Fruit fly (Drosophila melanogaster) whole organism, prepupa: ENCODE results near the gene unk.
A peak's percentile ranks its signal among the peaks of the same experiment; 100 is the strongest.

Source experiments
- Blimp-1 ChIP-seq: fragments of 200-800 bp; sonication (Bioruptor generic); optimal IDR thresholded peaks from 3 replicates; lab custom pipeline; 2017; ENCODE audit warnings: missing biosample characterization, missing genetic modification characterization, mild to moderate bottlenecking, moderate library complexity, missing genetic modification reagents
- CG10631 ChIP-seq: fragments of 200-800 bp; sonication (Bioruptor generic); optimal IDR thresholded peaks from 2 replicates; lab custom pipeline; 2016; ENCODE audit warnings: missing biosample characterization, missing genetic modification characterization
- CG11294 ChIP-seq: fragments of 200-800 bp; sonication (Bioruptor generic); IDR thresholded peaks from 2 replicates; pipeline ENCODE4 v1.3.6; 2022; ENCODE audit warnings: missing biosample characterization, missing genetic modification characterization
- CG15336 ChIP-seq: fragments of 200-800 bp; sonication (Bioruptor generic); IDR thresholded peaks from 2 replicates; pipeline ENCODE4 v1.3.6; 2022; ENCODE audit warnings: missing biosample characterization, missing genetic modification characterization
- CG1621 ChIP-seq: fragments of 200-800 bp; sonication (Bioruptor generic); optimal IDR thresholded peaks from 3 replicates; lab custom pipeline; 2018; ENCODE audit warnings: missing biosample characterization, mild to moderate bottlenecking, missing genetic modification characterization
- CG16779 ChIP-seq: fragments of 200-800 bp; sonication (Bioruptor generic); optimal IDR thresholded peaks from 3 replicates; lab custom pipeline; 2017; ENCODE audit warnings: missing biosample characterization, mild to moderate bottlenecking, missing genetic modification characterization
- CG3032 ChIP-seq: fragments of 200-800 bp; optimal IDR thresholded peaks from 2 replicates; lab custom pipeline; 2019; ENCODE audit warnings: missing biosample characterization, mild to moderate bottlenecking, missing genetic modification characterization, moderate library complexity
- CG32006 ChIP-seq: fragments of 200-800 bp; sonication (Bioruptor generic); optimal IDR thresholded peaks from 3 replicates; lab custom pipeline; 2017; ENCODE audit warnings: missing biosample characterization, mild to moderate bottlenecking, missing genetic modification characterization
- CG34406 ChIP-seq: fragments of 200-800 bp; sonication (Bioruptor generic); optimal IDR thresholded peaks from 3 replicates; lab custom pipeline; 2016; ENCODE audit warnings: missing biosample characterization, missing genetic modification characterization
- CG6163 ChIP-seq: fragments of 200-800 bp; sonication (Bioruptor generic); IDR thresholded peaks from 3 replicates; pipeline ENCODE4 v1.3.6; 2022; ENCODE audit warnings: missing biosample characterization, missing genetic modification characterization
- CG6276 ChIP-seq: fragments of 200-800 bp; sonication (Bioruptor generic); optimal IDR thresholded peaks from 2 replicates; lab custom pipeline; 2017; ENCODE audit warnings: missing biosample characterization, mild to moderate bottlenecking, missing genetic modification characterization
- CG6792 ChIP-seq: fragments of 200-800 bp; sonication (Bioruptor generic); optimal IDR thresholded peaks from 3 replicates; lab custom pipeline; 2016; ENCODE audit warnings: missing biosample characterization, missing genetic modification characterization
- CG6808 ChIP-seq: fragments of 200-800 bp; sonication (Bioruptor generic); optimal IDR thresholded peaks from 3 replicates; lab custom pipeline; 2017; ENCODE audit warnings: missing biosample characterization, missing genetic modification characterization, mild to moderate bottlenecking, moderate library complexity, missing genetic modification reagents
- CG6854 ChIP-seq: fragments of 200-800 bp; sonication (Bioruptor generic); optimal IDR thresholded peaks from 2 replicates; lab custom pipeline; 2017; ENCODE audit warnings: missing biosample characterization, mild to moderate bottlenecking, missing genetic modification characterization
- CG7368 ChIP-seq: fragments of 200-800 bp; sonication (Bioruptor generic); optimal IDR thresholded peaks from 3 replicates; lab custom pipeline; 2016; ENCODE audit warnings: missing biosample characterization, missing genetic modification characterization
- CG8119 ChIP-seq: fragments of 200-800 bp; sonication (Bioruptor generic); IDR thresholded peaks from 3 replicates; pipeline ENCODE4 v1.3.6; 2022; ENCODE audit warnings: missing biosample characterization, missing genetic modification characterization
- CG8319 ChIP-seq: fragments of 200-800 bp; sonication (Bioruptor generic); optimal IDR thresholded peaks from 3 replicates; lab custom pipeline; 2016; ENCODE audit warnings: missing biosample characterization, missing genetic modification characterization
- CG9139 ChIP-seq: fragments of 200-800 bp; sonication (Bioruptor generic); optimal IDR thresholded peaks from 3 replicates; lab custom pipeline; 2017; ENCODE audit warnings: missing biosample characterization, mild to moderate bottlenecking, missing genetic modification characterization
- Eip75B ChIP-seq: fragments of 200-800 bp; sonication (Bioruptor generic); optimal IDR thresholded peaks from 3 replicates; lab custom pipeline; 2016; ENCODE audit warnings: missing biosample characterization, missing genetic modification characterization
- Eip78C ChIP-seq: fragments of 200-800 bp; sonication (Bioruptor generic); peaks from one replicate; lab custom pipeline; 2016; ENCODE audit warnings: missing biosample characterization, missing genetic modification characterization
- Eip93F ChIP-seq: fragments of 200-800 bp; sonication (Bioruptor generic); optimal IDR thresholded peaks from 2 replicates; lab custom pipeline; 2016; ENCODE audit warnings: missing biosample characterization, mild to moderate bottlenecking, missing genetic modification characterization
- Ets21C ChIP-seq: fragments of 200-800 bp; sonication (Bioruptor generic); optimal IDR thresholded peaks from 3 replicates; lab custom pipeline; 2016; ENCODE audit warnings: missing biosample characterization, missing genetic modification characterization
- Ets96B ChIP-seq: fragments of 200-800 bp; optimal IDR thresholded peaks from 2 replicates; lab custom pipeline; 2019; ENCODE audit warnings: missing biosample characterization, mild to moderate bottlenecking, missing genetic modification characterization, moderate library complexity
- Gug ChIP-seq: fragments of 200-800 bp; sonication (Bioruptor generic); IDR thresholded peaks from 2 replicates; pipeline ENCODE4 v1.3.6; 2022; ENCODE audit warnings: missing biosample characterization, missing genetic modification characterization
- Hr38 ChIP-seq: sonication (Bioruptor generic); optimal IDR thresholded peaks from 2 replicates; lab custom pipeline; 2016; ENCODE audit warnings: missing biosample characterization, missing genetic modification characterization
- Hr39 ChIP-seq: fragments of 200-800 bp; sonication (Bioruptor generic); optimal IDR thresholded peaks from 2 replicates; lab custom pipeline; 2016; ENCODE audit warnings: missing biosample characterization, missing genetic modification characterization
- Hr4 ChIP-seq: fragments of 200-800 bp; sonication (Bioruptor generic); optimal IDR thresholded peaks from 3 replicates; lab custom pipeline; 2016; ENCODE audit warnings: missing biosample characterization, missing genetic modification characterization
- Lpt ChIP-seq: fragments of 200-800 bp; sonication (Bioruptor generic); optimal IDR thresholded peaks from 3 replicates; lab custom pipeline; 2016; ENCODE audit warnings: missing biosample characterization, missing genetic modification characterization
- Met ChIP-seq: fragments of 200-800 bp; sonication (Bioruptor generic); optimal IDR thresholded peaks from 3 replicates; lab custom pipeline; 2016; ENCODE audit warnings: missing biosample characterization, missing genetic modification characterization
- OdsH ChIP-seq: fragments of 200-800 bp; sonication (Bioruptor generic); optimal IDR thresholded peaks from 3 replicates; lab custom pipeline; 2016; ENCODE audit warnings: missing biosample characterization, missing genetic modification characterization
- Smox ChIP-seq: fragments of 200-800 bp; sonication (Bioruptor generic); optimal IDR thresholded peaks from 3 replicates; lab custom pipeline; 2016; ENCODE audit warnings: missing biosample characterization, missing genetic modification characterization
- Sox102F ChIP-seq: fragments of 200-800 bp; sonication (Bioruptor generic); optimal IDR thresholded peaks from 2 replicates; lab custom pipeline; 2016; ENCODE audit warnings: missing biosample characterization, mild to moderate bottlenecking, missing genetic modification characterization
- Sox14 ChIP-seq: fragments of 200-800 bp; sonication (Bioruptor generic); optimal IDR thresholded peaks from 3 replicates; lab custom pipeline; 2016; ENCODE audit warnings: missing biosample characterization, missing genetic modification characterization
- Sox15 ChIP-seq: fragments of 200-800 bp; sonication (Bioruptor generic); optimal IDR thresholded peaks from 3 replicates; lab custom pipeline; 2016; ENCODE audit warnings: missing biosample characterization, missing genetic modification characterization
- achi ChIP-seq: fragments of 200-800 bp; sonication (Bioruptor generic); optimal IDR thresholded peaks from 3 replicates; lab custom pipeline; 2016; ENCODE audit warnings: missing biosample characterization, missing genetic modification characterization
- cyc ChIP-seq: fragments of 200-800 bp; sonication (Bioruptor generic); optimal IDR thresholded peaks from 3 replicates; lab custom pipeline; 2016; ENCODE audit warnings: missing biosample characterization, missing genetic modification characterization
- dsx ChIP-seq: fragments of 200-800 bp; optimal IDR thresholded peaks from 3 replicates; lab custom pipeline; 2019; ENCODE audit warnings: missing biosample characterization, mild to moderate bottlenecking, missing genetic modification characterization, moderate library complexity; ENCODE audit not compliant: poor library complexity, severe bottlenecking
- fd59A ChIP-seq: fragments of 200-800 bp; sonication (Bioruptor generic); optimal IDR thresholded peaks from 2 replicates; lab custom pipeline; 2017; ENCODE audit warnings: missing biosample characterization, mild to moderate bottlenecking, missing genetic modification characterization, missing genetic modification reagents
- fd85E ChIP-seq: fragments of 200-800 bp; sonication (Bioruptor generic); optimal IDR thresholded peaks from 3 replicates; lab custom pipeline; 2016; ENCODE audit warnings: missing biosample characterization, missing genetic modification characterization
- lz ChIP-seq: fragments of 200-800 bp; sonication (Bioruptor generic); optimal IDR thresholded peaks from 3 replicates; lab custom pipeline; 2016; ENCODE audit warnings: missing biosample characterization, missing genetic modification characterization
- net ChIP-seq: fragments of 200-800 bp; sonication (Bioruptor generic); optimal IDR thresholded peaks from 3 replicates; lab custom pipeline; 2016; ENCODE audit warnings: missing biosample characterization, missing genetic modification characterization
- pdm3 ChIP-seq: fragments of 200-800 bp; sonication (Bioruptor generic); optimal IDR thresholded peaks from 3 replicates; lab custom pipeline; 2016; ENCODE audit warnings: missing biosample characterization, missing genetic modification characterization
- salr ChIP-seq, 2 experiments: fragments of 200-800 bp; sonication (Bioruptor generic); optimal IDR thresholded peaks; 3 replicates each; lab custom pipeline; 2016 to 2018; ENCODE audit warnings: missing biosample characterization in 2 of 2, missing genetic modification characterization in 2 of 2, mild to moderate bottlenecking in 1 of 2
- spab ChIP-seq: fragments of 200-800 bp; sonication (Bioruptor generic); optimal IDR thresholded peaks from 2 replicates; lab custom pipeline; 2017; ENCODE audit warnings: missing biosample characterization, mild to moderate bottlenecking, missing genetic modification characterization, missing genetic modification reagents
- svp ChIP-seq: fragments of 200-800 bp; sonication (Bioruptor generic); peaks from one replicate; lab custom pipeline; 2016; ENCODE audit warnings: missing biosample characterization, missing genetic modification characterization
- vri ChIP-seq: fragments of 200-800 bp; sonication (Bioruptor generic); optimal IDR thresholded peaks from 3 replicates; lab custom pipeline; 2016; ENCODE audit warnings: missing biosample characterization, mild to moderate bottlenecking, missing genetic modification characterization

unk gene

DNA sequence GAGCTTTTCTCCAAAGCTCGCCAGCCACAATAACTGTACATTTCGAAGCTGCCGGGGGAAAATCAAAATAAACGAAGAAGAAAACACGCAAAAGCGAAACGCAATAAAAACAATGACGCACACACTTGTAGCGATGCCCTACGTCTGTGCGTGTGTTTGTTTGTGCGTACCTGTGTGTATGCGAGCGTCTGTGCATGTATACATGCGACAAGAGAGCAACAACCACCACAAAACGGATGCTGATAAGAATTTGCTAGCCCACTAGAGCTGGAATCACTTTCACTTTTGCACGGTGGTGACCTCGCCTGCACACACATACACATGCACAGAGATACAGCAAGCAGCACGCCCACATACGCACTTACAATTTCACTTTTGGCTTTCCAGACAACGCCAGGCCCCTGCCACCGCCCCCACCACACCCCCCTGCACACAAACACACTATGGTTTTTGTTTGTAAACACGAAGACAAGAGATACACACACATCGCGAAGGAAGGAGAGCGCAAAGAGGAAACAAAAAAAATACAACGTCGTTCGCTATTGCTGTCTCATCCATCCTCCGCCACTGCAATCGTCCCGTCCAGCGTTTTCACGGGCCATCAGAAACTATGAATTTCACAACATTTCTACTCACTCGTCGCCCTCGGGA, 672 bp downstream of the unk start (continued):
- peak; percentile 49; the same call in 2 of the 3 replicates for TF ChIP-seq CG8119 (GFP tag; lab: Robert Waterston, UW)
- TF ChIP-seq net (GFP tag; lab: Kevin White, UChicago) = no peak
- TF ChIP-seq Ets96B = peak; percentile 29
- TF ChIP-seq CG9139 (GFP tag; lab: Kevin White, UChicago) = no peak
- TF ChIP-seq fd59A = peak; percentile 6
- TF ChIP-seq CG32006 (GFP tag; lab: Kevin White, UChicago) = peak; percentile 29
- TF ChIP-seq OdsH (GFP tag; lab: Kevin White, UChicago) = no peak
- TF ChIP-seq Eip78C (GFP tag; lab: Kevin White, UChicago) = peak; percentile 59
- peak; percentile 73 for TF ChIP-seq dsx (GFP tag; lab: Kevin White, UChicago)
- TF ChIP-seq fd85E (GFP tag; lab: Kevin White, UChicago) = peak; percentile 5
- no peak for TF ChIP-seq Sox102F (GFP tag; lab: Kevin White, UChicago)
- TF ChIP-seq cyc (GFP tag; lab: Kevin White, UChicago) = no peak
- no peak for TF ChIP-seq Lpt (GFP tag; lab: Kevin White, UChicago)
- no peak for TF ChIP-seq CG11294
- no peak for TF ChIP-seq Hr4
- TF ChIP-seq CG8319 (GFP tag; lab: Kevin White, UChicago) = peak; percentile 92
- no peak for TF ChIP-seq Eip93F
- TF ChIP-seq Smox (GFP tag; lab: Kevin White, UChicago) = no peak
- peak; percentile 49 for TF ChIP-seq CG6276 (GFP tag; lab: Kevin White, UChicago)
- TF ChIP-seq CG1621 (tag; lab: Kevin White, UChicago) = peak; percentile 6
- peak; percentile 45 for TF ChIP-seq CG6808 (GFP tag; lab: Kevin White, UChicago)
- TF ChIP-seq CG6792 (GFP tag; lab: Kevin White, UChicago) = no peak
- TF ChIP-seq CG15336 = no peak
- TF ChIP-seq salr (GFP tag; optimal IDR thresholded peaks at IDR 0.05; lab: Kevin White, UChicago) = no peak
- peak; percentile 50 for TF ChIP-seq CG6854 (GFP tag; lab: Kevin White, UChicago)
- TF ChIP-seq Eip75B (GFP tag; lab: Kevin White, UChicago) = no peak
- TF ChIP-seq CG10631 (GFP tag; lab: Kevin White, UChicago) = no peak
- no peak for TF ChIP-seq Sox14 (GFP tag; lab: Kevin White, UChicago)
- TF ChIP-seq lz (GFP tag; lab: Kevin White, UChicago) = no peak
- TF ChIP-seq CG34406 (GFP tag; lab: Kevin White, UChicago) = no peak
- TF ChIP-seq Met (GFP tag; lab: Kevin White, UChicago) = no peak
- no peak for TF ChIP-seq Ets21C
- TF ChIP-seq Hr39 (GFP tag; lab: Kevin White, UChicago) = no peak
- TF ChIP-seq CG6163 (GFP tag; lab: Robert Waterston, UW) = peak; percentile 67
- peak; percentile 7 for TF ChIP-seq achi

- no peak for TF ChIP-seq CG7368 (GFP tag; lab: Kevin White, UChicago)
Observed at dm6 chr3R:23156347-23156864, 1.3 kb downstream of the unk start.

- peak; percentile 71 for TF ChIP-seq Blimp-1 (GFP tag; lab: Kevin White, UChicago)
- peak; percentile 66 for TF ChIP-seq CG15336
- TF ChIP-seq CG16779 (tag; lab: Kevin White, UChicago) = peak; percentile 78
- peak; percentile 84 for TF ChIP-seq CG8119 (GFP tag; lab: Robert Waterston, UW)
- peak; percentile 80 for TF ChIP-seq fd59A
- TF ChIP-seq svp (GFP tag; lab: Kevin White, UChicago) = peak; percentile 91
- peak; percentile 73 for TF ChIP-seq vri (GFP tag; lab: Kevin White, UChicago)
- peak; percentile 90 for TF ChIP-seq CG3032 (tag; lab: Kevin White, UChicago)
- no peak for TF ChIP-seq pdm3 (GFP tag; lab: Kevin White, UChicago)
- TF ChIP-seq CG34406 (GFP tag; lab: Kevin White, UChicago) = peak; percentile 87
- peak; percentile 32; the same call in 1 of the 2 replicates for TF ChIP-seq Gug (GFP tag; lab: Robert Waterston, UW)
- peak; percentile 52 to 77 for TF ChIP-seq salr (GFP tag; optimal IDR thresholded peaks at IDR 0.05; lab: Kevin White, UChicago)
- peak; percentile 8 for TF ChIP-seq Ets21C
- TF ChIP-seq Sox15 = peak; percentile 48
- TF ChIP-seq cyc (GFP tag; lab: Kevin White, UChicago) = peak; percentile 56
- no peak for TF ChIP-seq Lpt (GFP tag; lab: Kevin White, UChicago)
- peak; percentile 59 for TF ChIP-seq lz (GFP tag; lab: Kevin White, UChicago)
- TF ChIP-seq CG6808 (GFP tag; lab: Kevin White, UChicago) = peak; percentile 92
- TF ChIP-seq CG8319 (GFP tag; lab: Kevin White, UChicago) = peak; percentile 24
- TF ChIP-seq spab (GFP tag; lab: Kevin White, UChicago) = peak; percentile 90
- no peak for TF ChIP-seq Hr38 (GFP tag; lab: Kevin White, UChicago)
- TF ChIP-seq CG9139 (GFP tag; lab: Kevin White, UChicago) = peak; percentile 87
- TF ChIP-seq net (GFP tag; lab: Kevin White, UChicago) = peak; percentile 69
Observed at dm6 chr3R:23149021-23149571, 8.6 kb downstream of the unk start.
